Worm (Caenorhabditis elegans) whole organism, L4 larva: ENCODE measurements around the gene T16G12.7.

Experiments
- F37D6.2 ChIP-seq: sonication (generic microtip); optimal IDR thresholded peaks from 2 replicates; lab custom pipeline; 2016; ENCODE audit warnings: mild to moderate bottlenecking, missing genetic modification characterization, missing compliant biosample characterization
- R02D3.7 ChIP-seq: fragments of 150-350 bp; sonication (generic microtip); optimal IDR thresholded peaks from 3 replicates; lab custom pipeline; 2014; ENCODE audit warnings: missing biosample characterization, missing genetic modification characterization
- daf-12 ChIP-seq: fragments of 150-350 bp; optimal IDR thresholded peaks from 2 replicates; lab custom pipeline; 2014; ENCODE audit warnings: missing biosample characterization, missing genetic modification reagents, missing genetic modification characterization
- dpl-1 ChIP-seq: fragments of 150-350 bp; optimal IDR thresholded peaks from 2 replicates; lab custom pipeline; 2014; ENCODE audit warnings: missing biosample characterization, missing genetic modification reagents, missing genetic modification characterization
- fkh-10 ChIP-seq: fragments of 150-350 bp; optimal IDR thresholded peaks from 2 replicates; lab custom pipeline; 2014; ENCODE audit warnings: missing biosample characterization, missing genetic modification reagents, missing genetic modification characterization
- lin-13 ChIP-seq: fragments of 150-350 bp; optimal IDR thresholded peaks from 2 replicates; lab custom pipeline; 2014; ENCODE audit warnings: missing biosample characterization, missing genetic modification reagents, missing genetic modification characterization
- lsy-2 ChIP-seq, 2 experiments: fragments of 150-350 bp in 1 of 2; sonication (generic microtip) in 1 of 2; optimal IDR thresholded peaks; 2 replicates each; lab custom pipeline; 2014 to 2017; ENCODE audit warnings: missing biosample characterization in 2 of 2, missing genetic modification characterization in 2 of 2
- madf-9 ChIP-seq: fragments of 200-800 bp; sonication (Bioruptor generic); conservative IDR thresholded peaks from 2 replicates; pipeline ENCODE4 v1.3.6; 2022; ENCODE audit warnings: missing genetic modification reagents, missing genetic modification characterization, missing compliant biosample characterization
- nhr-6 ChIP-seq: fragments of 150-350 bp; optimal IDR thresholded peaks from 2 replicates; lab custom pipeline; 2014; ENCODE audit warnings: missing biosample characterization, missing genetic modification characterization
- spr-1 ChIP-seq: sonication (generic microtip); optimal IDR thresholded peaks from 2 replicates; lab custom pipeline; 2016; ENCODE audit warnings: mild to moderate bottlenecking, missing genetic modification characterization, missing compliant biosample characterization
- unc-130 ChIP-seq: sonication (generic microtip); optimal IDR thresholded peaks from 2 replicates; lab custom pipeline; 2016; ENCODE audit warnings: missing genetic modification reagents, missing genetic modification characterization, missing compliant biosample characterization

DNA sequence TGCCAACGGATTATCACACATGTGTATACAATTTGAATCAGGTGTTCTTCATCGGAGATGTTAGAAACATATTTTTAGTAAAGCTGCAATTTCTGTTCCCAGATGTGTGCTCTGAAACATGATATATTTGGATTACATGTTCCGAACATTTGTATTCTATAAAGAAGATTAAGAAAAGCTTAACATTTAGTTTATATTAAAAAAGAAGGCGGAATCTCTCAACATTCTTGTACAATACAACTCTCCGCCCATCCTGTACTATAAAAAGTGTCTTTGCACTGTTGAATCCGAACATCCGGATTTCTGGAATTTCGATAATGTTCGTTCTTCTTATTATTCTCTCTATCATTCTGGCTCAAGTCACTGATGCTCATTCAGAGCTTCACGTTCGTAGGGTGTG, 12.0 kb downstream of the T16G12.7 start, which contains the start of gene ins-23:
- TF ChIP-seq F37D6.2 (no peak), spr-1 (no peak), dpl-1 (GFP tag; lab: Kevin White, UChicago) (no peak), lin-13 (GFP tag; lab: Kevin White, UChicago) (no peak), unc-130 (GFP tag; lab: Kevin White, UChicago) (no peak), nhr-6 (tag; lab: Kevin White, UChicago) (no peak), madf-9 (GFP tag; lab: Robert Waterston, UW) (no peak), daf-12 (no peak), lsy-2 (tag; optimal IDR thresholded peaks at IDR 0.05; lab: Kevin White, UChicago) (no peak), R02D3.7 (tag; lab: Kevin White, UChicago) (no peak), fkh-10 (GFP tag; lab: Kevin White, UChicago) (no peak)
